Worm (Caenorhabditis elegans): Measurements from ENCODE around the gene F01D5.5.
"Not testable (repeated sequence)": the region's sequence is repeated elsewhere in the genome, so short reads cannot be mapped to it uniquely, and the experiment has no call there.

ce11 chrII:13968007-13968406 lies 34.1 kb downstream of the F01D5.5 start:
- not testable (repeated sequence) for TF ChIP-seq xnd-1 (tag; optimal IDR thresholded peaks at IDR 0.05); Y53G8AR.9 (GFP tag; conservative IDR thresholded peaks at IDR 0.05)
